Worm (Caenorhabditis elegans): ENCODE data around the gene R151.8.

The R151.8 gene

DNA sequence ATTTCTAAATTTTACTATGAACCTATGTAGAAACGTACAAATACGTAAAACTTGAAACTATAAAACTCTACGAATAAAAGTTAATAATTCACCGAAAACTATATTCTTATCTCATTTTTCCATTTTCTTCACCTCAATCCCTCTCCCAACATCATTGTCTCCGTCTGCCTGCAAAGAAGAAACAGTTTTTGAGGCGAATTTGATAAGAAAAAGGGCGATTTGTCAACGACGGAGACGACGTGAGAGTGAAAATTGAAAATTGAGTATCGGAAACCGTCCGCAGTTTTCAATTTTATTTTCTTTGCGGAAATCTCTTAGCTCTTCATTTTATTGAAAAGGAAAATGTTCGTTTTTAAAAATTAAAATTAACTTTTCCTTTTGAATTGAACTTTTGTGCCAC, 17.6 kb downstream of the R151.8 start (continued):
- TF ChIP-seq dve-1 (tag; optimal IDR thresholded peaks at IDR 0.05; ENCODE audit: insufficient read depth), result no peak
- TF ChIP-seq Y75B8A.6 (GFP tag; IDR thresholded peaks at IDR 0.05), result no peak
- no peak for TF ChIP-seq F37D6.2 (tag; optimal IDR thresholded peaks at IDR 0.05)
- peak; percentile 55 for TF ChIP-seq pqm-1 (tag; optimal IDR thresholded peaks at IDR 0.05)
- no peak for TF ChIP-seq lin-13 (GFP tag; optimal IDR thresholded peaks at IDR 0.05)
- no peak for TF ChIP-seq ceh-20 (GFP tag; IDR thresholded peaks at IDR 0.05)
- peak; percentile 36 for TF ChIP-seq nhr-28 (tag; optimal IDR thresholded peaks at IDR 0.05)
- TF ChIP-seq gei-8 (GFP tag; optimal IDR thresholded peaks at IDR 0.05), result no peak
- peak in 1 of 2 experiments; percentile 61 for TF ChIP-seq unc-62 (GFP tag; optimal IDR thresholded peaks at IDR 0.05 in 1 of 2)
- TF ChIP-seq unc-62 (tag; optimal IDR thresholded peaks at IDR 0.05), result no peak
- TF ChIP-seq zip-2 (tag; optimal IDR thresholded peaks at IDR 0.05), result no peak
- TF ChIP-seq daf-8 (GFP tag; IDR thresholded peaks at IDR 0.05), result no peak
- no peak for TF ChIP-seq daf-16 (GFP tag; optimal IDR thresholded peaks at IDR 0.05)
- TF ChIP-seq daf-16 (tag; optimal IDR thresholded peaks at IDR 0.05), result peak; percentile 29
- TF ChIP-seq ceh-62 (tag; optimal IDR thresholded peaks at IDR 0.05), result no peak
- no peak for TF ChIP-seq R02D3.7 (tag; optimal IDR thresholded peaks at IDR 0.05)

DNA sequence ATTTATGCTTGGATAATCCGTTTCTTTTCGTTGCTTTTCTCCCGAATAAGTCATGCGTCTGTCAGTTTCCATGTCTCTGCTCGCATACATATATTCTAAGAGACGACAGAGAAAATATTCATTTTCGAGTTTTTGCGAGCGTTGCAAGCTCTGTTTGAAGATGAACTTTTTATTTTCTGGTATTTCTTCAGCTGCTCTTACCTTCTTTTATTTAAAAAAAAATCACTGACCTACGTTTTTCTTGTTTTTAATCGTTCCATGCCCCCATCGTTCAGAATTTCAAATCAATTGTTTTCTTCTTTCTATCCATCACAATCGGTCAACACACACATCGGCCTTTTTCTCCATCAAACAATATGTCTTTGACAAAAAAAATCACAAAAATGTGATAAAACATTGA, 19.1 kb downstream of the R151.8 start:
- TF ChIP-seq unc-62 (GFP tag; optimal IDR thresholded peaks at IDR 0.05 in 1 of 2) (peak in 1 of 2 experiments; percentile 76), unc-62 (tag; optimal IDR thresholded peaks at IDR 0.05) (no peak), aha-1 (tag) (peak; percentile 90), ama-1 (optimal IDR thresholded peaks at IDR 0.05) (no peak), mes-2 (tag; optimal IDR thresholded peaks at IDR 0.05; ENCODE audit: poor library complexity, severe bottlenecking) (peak; percentile 35), lin-15B (tag; optimal IDR thresholded peaks at IDR 0.05) (no peak)

ce11 chrIII:7209721-7210120, 19.9 kb downstream of the R151.8 start, which contains the start of gene R151.2:
R151.2 (plus strand) TSS chrIII:7209967.
- TF ChIP-seq mes-2 (tag; optimal IDR thresholded peaks at IDR 0.05; ENCODE audit: poor library complexity, severe bottlenecking), result peak; percentile 14
- TF ChIP-seq lin-38 (GFP tag; IDR thresholded peaks at IDR 0.05), result peak; percentile 29
- peak; percentile 38; the same call in 1 of the 2 replicates for TF ChIP-seq Y48G9A.11 (GFP tag; IDR thresholded peaks at IDR 0.05)
- 0 out of 2 replicates have a peak, but pooled peaks have one; percentile 9 for TF ChIP-seq F44E2.7 (GFP tag; IDR thresholded peaks at IDR 0.05)
- peak; percentile 65 for TF ChIP-seq ama-1 (optimal IDR thresholded peaks at IDR 0.05)
- TF ChIP-seq spr-1 (tag; optimal IDR thresholded peaks at IDR 0.05), result no peak
- no peak for TF ChIP-seq T20F7.1 (GFP tag; optimal IDR thresholded peaks at IDR 0.05)
- TF ChIP-seq F49E8.2 (tag; optimal IDR thresholded peaks at IDR 0.05; ENCODE audit: borderline replicate concordance), result peak; percentile 62
- TF ChIP-seq pha-4 (GFP tag; IDR thresholded peaks at IDR 0.05), result no peak
- no peak for TF ChIP-seq pha-4 (tag; optimal IDR thresholded peaks at IDR 0.05)

DNA sequence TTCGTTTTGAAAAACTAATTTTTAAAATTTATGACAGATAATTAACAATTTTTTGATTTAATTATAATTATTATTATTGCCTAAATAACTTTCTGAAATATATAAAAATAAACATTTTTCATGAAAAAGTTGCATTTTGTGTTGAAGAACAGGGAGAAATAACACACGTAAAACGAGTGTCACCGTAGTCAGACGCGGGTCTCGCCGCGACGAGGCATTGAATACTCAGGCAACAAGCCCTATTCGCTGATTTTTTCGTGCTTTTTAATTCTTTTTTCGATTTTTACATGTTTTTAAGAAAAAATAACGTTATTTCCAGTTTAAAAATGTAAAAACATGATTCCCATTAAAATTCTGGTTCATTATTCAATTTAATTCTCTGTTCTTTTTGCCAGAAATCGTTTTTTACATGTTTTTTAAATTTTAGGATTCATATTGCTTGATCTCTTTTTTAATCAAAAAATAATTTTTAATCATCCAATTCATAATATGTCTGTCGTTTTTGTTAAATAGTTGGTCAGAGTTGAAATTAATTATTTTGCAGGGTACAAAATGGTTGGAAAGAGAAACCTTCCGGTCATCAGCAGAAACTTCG, 21.6 kb downstream of the R151.8 start, which contains the start of gene rpl-6:
Gene rpl-6, plus strand, starts transcription at position 545 of the 595 bp plus-strand sequence.
- peak; percentile 41 for TF ChIP-seq unc-130 (GFP tag; optimal IDR thresholded peaks at IDR 0.05)
- no peak for TF ChIP-seq snpc-1.2 (GFP tag; IDR thresholded peaks at IDR 0.05)
- peak; percentile 95 for TF ChIP-seq nhr-77 (tag; optimal IDR thresholded peaks at IDR 0.05)
- TF ChIP-seq dve-1 (tag; optimal IDR thresholded peaks at IDR 0.05; ENCODE audit: insufficient read depth), result peak; percentile 86
- TF ChIP-seq dpl-1 (GFP tag; optimal IDR thresholded peaks at IDR 0.05), result peak; percentile 88
- TF ChIP-seq F10B5.3 (tag; optimal IDR thresholded peaks at IDR 0.05), result no peak
- TF ChIP-seq tra-1 (GFP tag; IDR thresholded peaks at IDR 0.05), result peak; percentile 20; the same call in 1 of the 2 replicates
- peak; percentile 78 for TF ChIP-seq hmg-1.1 (GFP tag; IDR thresholded peaks at IDR 0.05)
- TF ChIP-seq F44E2.7 (GFP tag; IDR thresholded peaks at IDR 0.05), result no peak
- TF ChIP-seq F49E8.2 (tag; optimal IDR thresholded peaks at IDR 0.05; ENCODE audit: borderline replicate concordance), result no peak
- TF ChIP-seq madf-9 (GFP tag; conservative IDR thresholded peaks at IDR 0.05), result no peak
- no peak for TF ChIP-seq lin-15B (tag; optimal IDR thresholded peaks at IDR 0.05)
- TF ChIP-seq ztf-7 (tag; optimal IDR thresholded peaks at IDR 0.05), result peak; percentile 19
- peak; percentile 87 for TF ChIP-seq T20F7.1 (GFP tag; optimal IDR thresholded peaks at IDR 0.05)
- TF ChIP-seq egl-27 (tag; optimal IDR thresholded peaks at IDR 0.05), result peak; percentile 23
- no peak for TF ChIP-seq unc-62 (GFP tag; optimal IDR thresholded peaks at IDR 0.05 in 1 of 2)
- no peak for TF ChIP-seq unc-62 (tag; optimal IDR thresholded peaks at IDR 0.05)
- TF ChIP-seq gei-8 (GFP tag; optimal IDR thresholded peaks at IDR 0.05), result peak; percentile 17
- peak; percentile 88 for TF ChIP-seq hlh-30 (tag; optimal IDR thresholded peaks at IDR 0.05; ENCODE audit: insufficient read depth)
- no peak for TF ChIP-seq unc-39 (tag; optimal IDR thresholded peaks at IDR 0.05)
- TF ChIP-seq ama-1 (optimal IDR thresholded peaks at IDR 0.05), result peak; percentile 33
- TF ChIP-seq spr-3 (GFP tag; optimal IDR thresholded peaks at IDR 0.05), result no peak
- no peak for TF ChIP-seq Y5F2A.4 (GFP tag; optimal IDR thresholded peaks at IDR 0.05)
- TF ChIP-seq mep-1 (tag; optimal IDR thresholded peaks at IDR 0.05), result peak; percentile 91
- TF ChIP-seq zfp-3 (GFP tag; conservative IDR thresholded peaks at IDR 0.05), result peak; percentile 66; the same call in 1 of the 2 replicates
- TF ChIP-seq dmd-8 (GFP tag; IDR thresholded peaks at IDR 0.05), result no peak

Measured in whole organism, L4 larva.